Worm (Caenorhabditis elegans): ENCODE data around the gene K06B4.4.

DNA sequence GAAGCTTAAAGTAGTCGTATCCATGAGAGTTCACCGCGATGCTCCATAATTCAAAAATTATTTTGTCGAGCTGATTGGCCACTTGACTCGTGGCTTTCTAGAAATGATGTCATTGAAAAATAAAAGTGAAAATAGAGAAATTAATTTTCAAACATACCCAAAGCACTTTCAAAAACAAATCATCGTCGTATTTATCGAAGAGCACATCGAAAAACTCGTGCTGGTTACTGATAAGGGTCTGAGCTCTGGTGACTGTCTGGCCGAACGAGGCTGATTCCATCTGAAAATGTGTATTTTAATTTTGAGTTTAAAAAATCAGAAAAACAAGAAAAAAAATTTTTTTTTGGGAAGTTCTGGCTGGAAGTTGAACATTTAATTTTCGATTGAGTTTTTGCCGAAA is 43.4 kb downstream of the K06B4.4 start:
- TF ChIP-seq pqm-1 (tag; optimal IDR thresholded peaks at IDR 0.05): no peak
- peak; percentile 66 for TF ChIP-seq dve-1 (tag; optimal IDR thresholded peaks at IDR 0.05; ENCODE audit: insufficient read depth)
- TF ChIP-seq php-3 (GFP tag; IDR thresholded peaks at IDR 0.05): no peak
- TF ChIP-seq dpl-1 (GFP tag; optimal IDR thresholded peaks at IDR 0.05): no peak
- TF ChIP-seq vab-7 (GFP tag; IDR thresholded peaks at IDR 0.05): no peak
- no peak for TF ChIP-seq saeg-2 (GFP tag; IDR thresholded peaks at IDR 0.05)
- no peak for TF ChIP-seq lin-29 (GFP tag; IDR thresholded peaks at IDR 0.05)
- TF ChIP-seq unc-39 (tag; optimal IDR thresholded peaks at IDR 0.05): no peak
- no peak for TF ChIP-seq dmd-9 (GFP tag; IDR thresholded peaks at IDR 0.05)
- TF ChIP-seq ZK546.5 (tag; optimal IDR thresholded peaks at IDR 0.05): no peak
- no peak for TF ChIP-seq ama-1 (optimal IDR thresholded peaks at IDR 0.05)
- no peak for TF ChIP-seq nhr-76 (tag; optimal IDR thresholded peaks at IDR 0.05)
